Worm (Caenorhabditis elegans) whole organism, late embryonic: ENCODE results near the gene srg-6.

ENCODE experiments used
- T23F11.4 ChIP-seq: fragments of 200-800 bp; sonication (Bioruptor generic); optimal IDR thresholded peaks from 2 replicates; lab custom pipeline; 2018; ENCODE audit warnings: mild to moderate bottlenecking, missing genetic modification characterization, missing compliant biosample characterization
- ama-1 ChIP-seq: fragments of 150-350 bp; optimal IDR thresholded peaks from 2 replicates; lab custom pipeline; 2014
- ceh-34 ChIP-seq: sonication (generic microtip); optimal IDR thresholded peaks from 2 replicates; lab custom pipeline; 2016; ENCODE audit warnings: mild to moderate bottlenecking, missing genetic modification characterization, missing compliant biosample characterization
- ceh-6 ChIP-seq: fragments of 200-800 bp; sonication (Bioruptor generic); optimal IDR thresholded peaks from 2 replicates; lab custom pipeline; 2018; ENCODE audit warnings: mild to moderate bottlenecking, missing genetic modification characterization, missing compliant biosample characterization
- dve-1 ChIP-seq: sonication (generic microtip); optimal IDR thresholded peaks from 2 replicates; lab custom pipeline; 2017; ENCODE audit warnings: antibody characterized with exemption, mild to moderate bottlenecking, missing genetic modification characterization, missing compliant biosample characterization
- elt-4 ChIP-seq: sonication (generic microtip); optimal IDR thresholded peaks from 2 replicates; lab custom pipeline; 2016; ENCODE audit warnings: missing genetic modification characterization, missing compliant biosample characterization
- fkh-10 ChIP-seq: fragments of 150-350 bp; optimal IDR thresholded peaks from 2 replicates; lab custom pipeline; 2014; ENCODE audit warnings: missing biosample characterization, missing genetic modification reagents, missing genetic modification characterization
- lim-6 ChIP-seq: sonication (generic microtip); optimal IDR thresholded peaks from 2 replicates; lab custom pipeline; 2016; ENCODE audit warnings: missing genetic modification characterization, missing compliant biosample characterization
- nfya-1 ChIP-seq: sonication (generic microtip); optimal IDR thresholded peaks from 2 replicates; lab custom pipeline; 2017; ENCODE audit warnings: missing genetic modification characterization, mild to moderate bottlenecking, missing compliant biosample characterization, antibody characterized with exemption, moderate library complexity
- nhr-11 ChIP-seq: fragments of 150-350 bp; optimal IDR thresholded peaks from 2 replicates; lab custom pipeline; 2014; ENCODE audit warnings: missing biosample characterization, missing genetic modification characterization
- pqm-1 ChIP-seq: sonication (generic microtip); optimal IDR thresholded peaks from 2 replicates; lab custom pipeline; 2016; ENCODE audit warnings: missing genetic modification characterization, missing compliant biosample characterization
- tbx-7 ChIP-seq: sonication (generic microtip); optimal IDR thresholded peaks from 2 replicates; lab custom pipeline; 2016; ENCODE audit warnings: missing genotype, missing genetic modification characterization, missing compliant biosample characterization
- ttx-3 ChIP-seq: sonication (generic microtip); optimal IDR thresholded peaks from 2 replicates; lab custom pipeline; 2016; ENCODE audit warnings: missing genetic modification reagents, missing genetic modification characterization, missing compliant biosample characterization
- unc-55 ChIP-seq: sonication (generic microtip); optimal IDR thresholded peaks from 2 replicates; lab custom pipeline; 2017; ENCODE audit warnings: missing biosample characterization, missing genetic modification reagents, missing genetic modification characterization

- TF ChIP-seq lim-6 (tag; lab: Kevin White, UChicago): no peak
- TF ChIP-seq elt-4 (tag; lab: Kevin White, UChicago): no peak
- no peak for TF ChIP-seq tbx-7 (tag; lab: Kevin White, UChicago)
- no peak for TF ChIP-seq nfya-1 (tag; lab: Kevin White, UChicago)
- no peak for TF ChIP-seq dve-1
- TF ChIP-seq ceh-6 (GFP tag; lab: Kevin White, UChicago): no peak
- no peak for TF ChIP-seq fkh-10
- TF ChIP-seq nhr-11 (tag; lab: Kevin White, UChicago): no peak
- TF ChIP-seq ttx-3: no peak
- no peak for TF ChIP-seq unc-55 (GFP tag; lab: Kevin White, UChicago)
- no peak for TF ChIP-seq pqm-1
- TF ChIP-seq T23F11.4 (GFP tag; lab: Kevin White, UChicago): no peak
- TF ChIP-seq ceh-34: no peak
- TF ChIP-seq ama-1: no peak
These were observed 34.9 kb downstream of the srg-6 start, which contains the start of gene esyt-2 for ce11 chrIII:6230870-6231269.
